Worm (Caenorhabditis elegans) whole organism, young adult: Measurements from ENCODE around the gene inf-1.

ENCODE experiments used
- B0035.1 ChIP-seq: sonication (generic microtip); optimal IDR thresholded peaks from 2 replicates; lab custom pipeline; 2016; ENCODE audit warnings: missing genetic modification characterization, mild to moderate bottlenecking, missing compliant biosample characterization, missing genotype, missing genetic modification reagents
- B0261.1 ChIP-seq: sonication (generic microtip); optimal IDR thresholded peaks from 2 replicates; lab custom pipeline; 2016; ENCODE audit warnings: mild to moderate bottlenecking, missing genetic modification characterization, moderate library complexity, missing compliant biosample characterization
- B0336.3 ChIP-seq: fragments of 200-800 bp; sonication (Bioruptor generic); IDR thresholded peaks from 2 replicates; pipeline ENCODE4 v1.3.6; 2022; ENCODE audit warnings: missing genetic modification characterization, missing compliant biosample characterization
- C06A6.2 ChIP-seq: fragments of 200-800 bp; sonication (Bioruptor generic); conservative IDR thresholded peaks from 2 replicates; pipeline ENCODE4 v1.3.6; 2022; ENCODE audit warnings: missing genetic modification characterization, missing compliant biosample characterization
- F10E7.11 ChIP-seq: sonication (generic microtip); optimal IDR thresholded peaks from 2 replicates; lab custom pipeline; 2017; ENCODE audit warnings: mild to moderate bottlenecking, missing genetic modification characterization, moderate library complexity, missing compliant biosample characterization
- F22D6.2 ChIP-seq: sonication (generic microtip); optimal IDR thresholded peaks from 2 replicates; lab custom pipeline; 2016; ENCODE audit warnings: mild to moderate bottlenecking, missing genetic modification characterization, missing compliant biosample characterization
- F23B12.7 ChIP-seq: sonication (generic microtip); optimal IDR thresholded peaks from 2 replicates; lab custom pipeline; 2017; ENCODE audit warnings: missing genetic modification characterization, mild to moderate bottlenecking, missing compliant biosample characterization, antibody characterized with exemption, moderate library complexity; ENCODE audit not compliant: insufficient read depth
- F33H1.4 ChIP-seq: fragments of 200-800 bp; sonication (Bioruptor generic); IDR thresholded peaks from 2 replicates; pipeline ENCODE4 v1.3.6; 2022; ENCODE audit warnings: missing genetic modification reagents, missing genetic modification characterization, missing compliant biosample characterization
- F37B4.10 ChIP-seq: fragments of 200-800 bp; sonication (Bioruptor generic); IDR thresholded peaks from 2 replicates; pipeline ENCODE4 v1.3.6; 2022; ENCODE audit warnings: missing genetic modification characterization, missing compliant biosample characterization
- Y53G8AR.9 ChIP-seq: fragments of 200-800 bp; sonication (Bioruptor generic); conservative IDR thresholded peaks from 2 replicates; pipeline ENCODE4 v1.3.6; 2022; ENCODE audit warnings: missing genetic modification reagents, missing genetic modification characterization, missing compliant biosample characterization
- Y67H2A.10 ChIP-seq: fragments of 200-800 bp; sonication (Bioruptor generic); conservative IDR thresholded peaks from 2 replicates; pipeline ENCODE4 v1.3.6; 2022; ENCODE audit warnings: missing genetic modification reagents, missing genetic modification characterization, missing compliant biosample characterization
- Y95B8A.8 ChIP-seq: fragments of 200-800 bp; sonication (Bioruptor generic); IDR thresholded peaks from 2 replicates; pipeline ENCODE4 v1.3.6; 2022; ENCODE audit warnings: missing genetic modification reagents, missing genetic modification characterization, missing compliant biosample characterization
- ZK185.1 ChIP-seq: sonication (generic microtip); optimal IDR thresholded peaks from 2 replicates; lab custom pipeline; 2016; ENCODE audit warnings: mild to moderate bottlenecking, missing genetic modification characterization, missing compliant biosample characterization; ENCODE audit not compliant: poor library complexity, severe bottlenecking
- attf-3 ChIP-seq: fragments of 200-800 bp; sonication (Bioruptor generic); conservative IDR thresholded peaks from 2 replicates; pipeline ENCODE4 v1.3.6; 2022; ENCODE audit warnings: missing genetic modification reagents, missing genetic modification characterization, missing compliant biosample characterization
- attf-6 ChIP-seq: fragments of 200-800 bp; sonication (Bioruptor generic); IDR thresholded peaks from 2 replicates; pipeline ENCODE4 v1.3.6; 2022; ENCODE audit warnings: missing genetic modification reagents, missing genetic modification characterization, missing compliant biosample characterization
- bed-1 ChIP-seq: fragments of 200-800 bp; sonication (Bioruptor generic); IDR thresholded peaks from 2 replicates; pipeline ENCODE4 v1.3.6; 2022; ENCODE audit warnings: missing genetic modification reagents, missing genetic modification characterization, missing compliant biosample characterization
- ccch-3 ChIP-seq: fragments of 200-800 bp; sonication (Bioruptor generic); optimal IDR thresholded peaks from 2 replicates; lab custom pipeline; 2018; ENCODE audit warnings: mild to moderate bottlenecking, missing genetic modification characterization, missing compliant biosample characterization
- ceh-27 ChIP-seq: fragments of 200-800 bp; sonication (Bioruptor generic); optimal IDR thresholded peaks from 2 replicates; lab custom pipeline; 2018; ENCODE audit warnings: mild to moderate bottlenecking, missing genetic modification characterization, moderate library complexity, missing compliant biosample characterization
- ceh-40 ChIP-seq: fragments of 200-800 bp; sonication (Bioruptor generic); IDR thresholded peaks from 2 replicates; pipeline ENCODE4 v1.3.6; 2022; ENCODE audit warnings: missing genetic modification characterization, missing compliant biosample characterization
- ceh-58 ChIP-seq: fragments of 200-800 bp; sonication (Bioruptor generic); IDR thresholded peaks from 2 replicates; pipeline ENCODE4 v1.3.6; 2022; ENCODE audit warnings: missing genetic modification characterization, missing compliant biosample characterization
- dox-1 ChIP-seq: fragments of 200-800 bp; sonication (Bioruptor generic); IDR thresholded peaks from 2 replicates; pipeline ENCODE4 v1.3.6; 2022; ENCODE audit warnings: missing genetic modification reagents, missing genetic modification characterization, missing compliant biosample characterization
- efl-1 ChIP-seq: fragments of 150-350 bp; optimal IDR thresholded peaks from 2 replicates; lab custom pipeline; 2014; ENCODE audit warnings: missing biosample characterization, missing genetic modification reagents, missing genetic modification characterization
- fkh-3 ChIP-seq: sonication (generic microtip); optimal IDR thresholded peaks from 2 replicates; lab custom pipeline; 2016; ENCODE audit warnings: mild to moderate bottlenecking, missing genetic modification characterization, missing compliant biosample characterization
- hlh-26 ChIP-seq: fragments of 200-800 bp; sonication (Bioruptor generic); conservative IDR thresholded peaks from 2 replicates; pipeline ENCODE4 v1.3.6; 2022; ENCODE audit warnings: missing genetic modification reagents, missing genetic modification characterization, missing compliant biosample characterization
- hmg-20 ChIP-seq: fragments of 200-800 bp; sonication (Bioruptor generic); IDR thresholded peaks from 2 replicates; pipeline ENCODE4 v1.3.6; 2022; ENCODE audit warnings: missing genetic modification reagents, missing genetic modification characterization, missing compliant biosample characterization
- let-526 ChIP-seq: fragments of 200-800 bp; sonication (Bioruptor generic); IDR thresholded peaks from 2 replicates; pipeline ENCODE4 v1.3.6; 2022; ENCODE audit warnings: missing genetic modification reagents, missing genetic modification characterization, missing compliant biosample characterization
- lin-35 ChIP-seq, 3 experiments: fragments of 150-350 bp in 2 of 3; sonication (generic microtip) in 1 of 3; optimal IDR thresholded peaks; 2 replicates each; lab custom pipeline; 2014 to 2018; ENCODE audit warnings: missing biosample characterization in 3 of 3, missing genetic modification characterization in 3 of 3, missing genetic modification reagents in 3 of 3
- lin-40 ChIP-seq: sonication (generic microtip); optimal IDR thresholded peaks from 2 replicates; lab custom pipeline; 2016; ENCODE audit warnings: missing genetic modification characterization, mild to moderate bottlenecking, missing compliant biosample characterization, missing genotype, missing genetic modification reagents
- lsy-27 ChIP-seq: sonication (generic microtip); optimal IDR thresholded peaks from 2 replicates; lab custom pipeline; 2017; ENCODE audit warnings: missing genetic modification characterization, mild to moderate bottlenecking, missing compliant biosample characterization, antibody characterized with exemption, missing genotype, borderline replicate concordance; ENCODE audit not compliant: insufficient read depth
- madf-6 ChIP-seq: fragments of 200-800 bp; sonication (Bioruptor generic); IDR thresholded peaks from 2 replicates; pipeline ENCODE4 v1.3.6; 2022; ENCODE audit warnings: missing genetic modification reagents, missing genetic modification characterization, missing compliant biosample characterization
- mcd-1 ChIP-seq: fragments of 200-800 bp; sonication (Bioruptor generic); IDR thresholded peaks from 2 replicates; pipeline ENCODE4 v1.3.6; 2022; ENCODE audit warnings: missing genetic modification reagents, missing genetic modification characterization, missing compliant biosample characterization
- mes-4 ChIP-seq: sonication (generic microtip); optimal IDR thresholded peaks from 2 replicates; lab custom pipeline; 2016; ENCODE audit warnings: missing genotype, missing genetic modification characterization, missing compliant biosample characterization
- nfya-2 ChIP-seq: fragments of 200-800 bp; sonication (Bioruptor generic); IDR thresholded peaks from 2 replicates; pipeline ENCODE4 v1.3.6; 2022; ENCODE audit warnings: missing genetic modification reagents, missing genetic modification characterization, missing compliant biosample characterization
- nhr-179 ChIP-seq: sonication (generic microtip); optimal IDR thresholded peaks from 2 replicates; lab custom pipeline; 2016; ENCODE audit warnings: mild to moderate bottlenecking, missing genetic modification characterization, missing compliant biosample characterization
- nhr-27 ChIP-seq: fragments of 200-800 bp; sonication (Bioruptor generic); optimal IDR thresholded peaks from 2 replicates; lab custom pipeline; 2018; ENCODE audit warnings: mild to moderate bottlenecking, missing genetic modification characterization, moderate library complexity, missing compliant biosample characterization
- pbrm-1 ChIP-seq: fragments of 200-800 bp; sonication (Bioruptor generic); IDR thresholded peaks from 2 replicates; pipeline ENCODE4 v1.3.6; 2022; ENCODE audit warnings: missing genetic modification reagents, missing genetic modification characterization, missing compliant biosample characterization
- rcor-1 ChIP-seq: fragments of 200-800 bp; sonication (Bioruptor generic); IDR thresholded peaks from 2 replicates; pipeline ENCODE4 v1.3.6; 2022; ENCODE audit warnings: missing genetic modification reagents, missing genetic modification characterization, missing compliant biosample characterization
- rpc-1 ChIP-seq, 2 experiments: fragments of 150-350 bp in 1 of 2; sonication (generic microtip) in 1 of 2; optimal IDR thresholded peaks; 2 replicates each; lab custom pipeline; 2014 to 2018; ENCODE audit warnings: missing biosample characterization in 1 of 2, missing genetic modification characterization in 1 of 2, missing genetic modification reagents in 1 of 2, missing genotype in 1 of 2
- sdz-38 ChIP-seq: sonication (generic microtip); optimal IDR thresholded peaks from 2 replicates; lab custom pipeline; 2016; ENCODE audit warnings: missing genotype, missing genetic modification characterization, missing compliant biosample characterization
- somi-1 ChIP-seq: fragments of 200-800 bp; sonication (Bioruptor generic); optimal IDR thresholded peaks from 2 replicates; lab custom pipeline; 2018; ENCODE audit warnings: mild to moderate bottlenecking, missing genetic modification characterization, missing compliant biosample characterization
- sptf-2 ChIP-seq: fragments of 200-800 bp; sonication (Bioruptor generic); optimal IDR thresholded peaks from 2 replicates; lab custom pipeline; 2018; ENCODE audit warnings: mild to moderate bottlenecking, missing genetic modification characterization, missing compliant biosample characterization
- tbx-9 ChIP-seq: sonication (generic microtip); optimal IDR thresholded peaks from 2 replicates; lab custom pipeline; 2016; ENCODE audit warnings: borderline replicate concordance, missing genetic modification characterization, inconsistent platforms, missing compliant biosample characterization
- zfh-2 ChIP-seq: fragments of 200-800 bp; sonication (Bioruptor generic); conservative IDR thresholded peaks from 2 replicates; pipeline ENCODE4 v1.3.6; 2022; ENCODE audit warnings: missing genetic modification reagents, missing genetic modification characterization, missing compliant biosample characterization
- ztf-22 ChIP-seq: fragments of 200-800 bp; sonication (Bioruptor generic); optimal IDR thresholded peaks from 2 replicates; lab custom pipeline; 2018; ENCODE audit warnings: mild to moderate bottlenecking, missing genetic modification characterization, moderate library complexity, missing compliant biosample characterization
- ztf-28 ChIP-seq: fragments of 200-800 bp; sonication (Bioruptor generic); IDR thresholded peaks from 2 replicates; pipeline ENCODE4 v1.3.6; 2022; ENCODE audit warnings: missing genetic modification reagents, missing genetic modification characterization, missing compliant biosample characterization

The inf-1 gene

ce11 chrIII:6969781-6970342 is 39.9 kb downstream of the inf-1 start (continued):
- TF ChIP-seq lsy-27 (tag; lab: Kevin White, UChicago), result no peak
- peak; percentile 50 for TF ChIP-seq sptf-2 (GFP tag; lab: Kevin White, UChicago)
- TF ChIP-seq mes-4 (tag; lab: Kevin White, UChicago), result no peak
- peak; percentile 55; the same call in 1 of the 2 replicates for TF ChIP-seq hmg-20 (GFP tag; lab: Robert Waterston, UW)
- peak in 2 of 3 experiments; percentile 48 to 59 for TF ChIP-seq lin-35 (GFP tag; optimal IDR thresholded peaks at IDR 0.05; lab: Kevin White, UChicago)
- no peak for TF ChIP-seq hlh-26 (GFP tag; lab: Robert Waterston, UW)
- TF ChIP-seq F22D6.2 (tag; lab: Kevin White, UChicago), result no peak
- TF ChIP-seq rcor-1 (GFP tag; lab: Robert Waterston, UW), result peak; percentile 89
- peak; percentile 79 for TF ChIP-seq Y95B8A.8 (GFP tag; lab: Robert Waterston, UW)
- TF ChIP-seq lin-40 (tag; lab: Kevin White, UChicago), result no peak
- no peak for TF ChIP-seq ztf-28
- no peak for TF ChIP-seq pbrm-1 (GFP tag; lab: Robert Waterston, UW)
- TF ChIP-seq bed-1 (GFP tag; lab: Robert Waterston, UW), result no peak
- TF ChIP-seq F23B12.7 (tag; lab: Kevin White, UChicago), result no peak
- peak; percentile 84 for TF ChIP-seq attf-6
- TF ChIP-seq madf-6 (GFP tag; lab: Robert Waterston, UW), result peak; percentile 81
- TF ChIP-seq somi-1, result no peak
- TF ChIP-seq fkh-3 (tag; lab: Kevin White, UChicago), result no peak
- TF ChIP-seq attf-3 (GFP tag; lab: Robert Waterston, UW), result no peak
- TF ChIP-seq nfya-2 (GFP tag; lab: Robert Waterston, UW), result peak; percentile 78; the same call in 1 of the 2 replicates
- no peak for TF ChIP-seq let-526 (GFP tag; lab: Robert Waterston, UW)
- TF ChIP-seq nhr-179 (tag; lab: Kevin White, UChicago), result no peak
- TF ChIP-seq B0336.3 (GFP tag; lab: Robert Waterston, UW), result peak; percentile 92
- no peak for TF ChIP-seq Y67H2A.10 (GFP tag; lab: Robert Waterston, UW)
- no peak for TF ChIP-seq rpc-1 (optimal IDR thresholded peaks at IDR 0.05; lab: Kevin White, UChicago)
- TF ChIP-seq rpc-1 (tag; optimal IDR thresholded peaks at IDR 0.05; lab: Kevin White, UChicago), result no peak
- peak; percentile 43; the same call in 1 of the 2 replicates for TF ChIP-seq mcd-1 (GFP tag; lab: Robert Waterston, UW)
- TF ChIP-seq nhr-27, result no peak
- TF ChIP-seq ceh-40 (GFP tag; lab: Robert Waterston, UW), result no peak
- TF ChIP-seq dox-1, result peak; percentile 52
- TF ChIP-seq sdz-38, result no peak

- TF ChIP-seq ZK185.1, result no peak
- TF ChIP-seq Y53G8AR.9, result no peak
- no peak for TF ChIP-seq F10E7.11
- no peak for TF ChIP-seq ceh-27 (GFP tag; lab: Kevin White, UChicago)
- TF ChIP-seq zfh-2, result peak; percentile 67; the same call in 1 of the 2 replicates
- no peak for TF ChIP-seq F37B4.10 (GFP tag; lab: Robert Waterston, UW)
- TF ChIP-seq ceh-58 (GFP tag; lab: Robert Waterston, UW), result no peak
- no peak for TF ChIP-seq ztf-22
- no peak for TF ChIP-seq B0035.1 (tag; lab: Kevin White, UChicago)
- no peak for TF ChIP-seq B0261.1 (tag; lab: Kevin White, UChicago)
- 0 out of 2 replicates have a peak, but pooled peaks have one; percentile 19 for TF ChIP-seq pbrm-1 (GFP tag; lab: Robert Waterston, UW)
- no peak for TF ChIP-seq somi-1
- TF ChIP-seq C06A6.2 (GFP tag; lab: Robert Waterston, UW), result no peak
- no peak for TF ChIP-seq F33H1.4 (GFP tag; lab: Robert Waterston, UW)
- TF ChIP-seq dox-1, result peak; percentile 33; the same call in 1 of the 2 replicates
- TF ChIP-seq ceh-40 (GFP tag; lab: Robert Waterston, UW), result no peak
- no peak for TF ChIP-seq tbx-9 (tag; lab: Kevin White, UChicago)
- TF ChIP-seq efl-1 (GFP tag; lab: Kevin White, UChicago), result peak; percentile 10
- no peak for TF ChIP-seq ccch-3 (GFP tag; lab: Kevin White, UChicago)
Observed at ce11 chrIII:6970744-6971143, 40.8 kb downstream of the inf-1 start.
